Fruit fly (Drosophila melanogaster) whole organism, embryonic: ENCODE measurements around the gene HemK2.
A peak's percentile ranks its signal among the peaks of the same experiment; 100 is the strongest.

Experiments
- B-H1 ChIP-seq: fragments of 200-800 bp; sonication (Bioruptor generic); IDR thresholded peaks from 3 replicates; pipeline ENCODE4 v1.3.6; 2022; ENCODE audit warnings: missing biosample characterization, missing genetic modification characterization
- CG10209 ChIP-seq: fragments of 200-800 bp; sonication (Bioruptor generic); optimal IDR thresholded peaks from 3 replicates; lab custom pipeline; 2017; ENCODE audit warnings: missing biosample characterization, mild to moderate bottlenecking, missing genetic modification characterization, missing genetic modification reagents
- CG10366 ChIP-seq: fragments of 200-800 bp; sonication (Bioruptor generic); IDR thresholded peaks from 2 replicates; pipeline ENCODE4 v1.3.6; 2022; ENCODE audit warnings: missing biosample characterization, missing genetic modification characterization
- CG10654 ChIP-seq: fragments of 200-800 bp; sonication (Bioruptor generic); optimal IDR thresholded peaks from 2 replicates; lab custom pipeline; 2016; ENCODE audit warnings: missing biosample characterization, missing genetic modification characterization
- CG12659 ChIP-seq: fragments of 200-800 bp; sonication (Bioruptor generic); optimal IDR thresholded peaks from 3 replicates; lab custom pipeline; 2017; ENCODE audit warnings: mild to moderate bottlenecking, missing biosample characterization, missing genetic modification reagents, missing genetic modification characterization
- CG1647 ChIP-seq: fragments of 200-800 bp; sonication (Bioruptor generic); optimal IDR thresholded peaks from 3 replicates; lab custom pipeline; 2016; ENCODE audit warnings: missing biosample characterization, missing genetic modification characterization
- CG16779 ChIP-seq: fragments of 200-800 bp; sonication (Bioruptor generic); IDR thresholded peaks from 2 replicates; pipeline ENCODE4 v1.3.6; 2022; ENCODE audit warnings: missing biosample characterization, missing genetic modification characterization
- CG17385 ChIP-seq: fragments of 200-800 bp; sonication (Bioruptor generic); optimal IDR thresholded peaks from 3 replicates; lab custom pipeline; 2018; ENCODE audit warnings: missing biosample characterization, mild to moderate bottlenecking, missing genetic modification characterization
- CG17612 ChIP-seq: fragments of 200-800 bp; sonication (Bioruptor generic); IDR thresholded peaks from 2 replicates; pipeline ENCODE4 v1.3.6; 2022; ENCODE audit warnings: missing biosample characterization, missing genetic modification characterization
- CG18764 ChIP-seq: fragments of 200-800 bp; sonication (Bioruptor generic); optimal IDR thresholded peaks from 3 replicates; lab custom pipeline; 2016; ENCODE audit warnings: missing biosample characterization, missing genetic modification characterization
- CG30020 ChIP-seq: fragments of 200-800 bp; optimal IDR thresholded peaks from 2 replicates; lab custom pipeline; 2019; ENCODE audit warnings: missing biosample characterization, mild to moderate bottlenecking, missing genetic modification characterization, moderate library complexity
- CG32532 ChIP-seq: fragments of 200-800 bp; sonication (Bioruptor generic); IDR thresholded peaks from 2 replicates; pipeline ENCODE4 v1.3.6; 2022; ENCODE audit warnings: missing biosample characterization, missing genetic modification characterization
- CG4328 ChIP-seq: fragments of 200-800 bp; sonication (Bioruptor generic); optimal IDR thresholded peaks from 3 replicates; lab custom pipeline; 2017; ENCODE audit warnings: missing biosample characterization, missing genetic modification reagents, missing genetic modification characterization
- CG6765 ChIP-seq: fragments of 200-800 bp; sonication (Bioruptor generic); optimal IDR thresholded peaks from 3 replicates; lab custom pipeline; 2017; ENCODE audit warnings: missing biosample characterization, mild to moderate bottlenecking, missing genetic modification characterization
- CG6813 ChIP-seq: fragments of 200-800 bp; sonication (Bioruptor generic); optimal IDR thresholded peaks from 2 replicates; lab custom pipeline; 2017; ENCODE audit warnings: missing biosample characterization, missing genetic modification characterization, mild to moderate bottlenecking, moderate library complexity, missing genetic modification reagents
- CG6854 ChIP-seq: fragments of 200-800 bp; sonication (Bioruptor generic); optimal IDR thresholded peaks from 3 replicates; lab custom pipeline; 2017; ENCODE audit warnings: missing biosample characterization, mild to moderate bottlenecking, missing genetic modification characterization
- CG7987 ChIP-seq: fragments of 200-800 bp; sonication (Bioruptor generic); optimal IDR thresholded peaks from 2 replicates; lab custom pipeline; 2018; ENCODE audit warnings: missing biosample characterization, mild to moderate bottlenecking, missing genetic modification characterization, moderate library complexity
- CG8089 ChIP-seq: fragments of 200-800 bp; sonication (Bioruptor generic); optimal IDR thresholded peaks from 3 replicates; lab custom pipeline; 2016; ENCODE audit warnings: missing biosample characterization, missing genetic modification characterization
- CG8359 ChIP-seq: fragments of 200-800 bp; sonication (Bioruptor generic); optimal IDR thresholded peaks from 2 replicates; lab custom pipeline; 2017; ENCODE audit warnings: missing biosample characterization, mild to moderate bottlenecking, missing genetic modification characterization, borderline replicate concordance
- Doc2 ChIP-seq: fragments of 200-800 bp; sonication (Bioruptor generic); IDR thresholded peaks from 2 replicates; pipeline ENCODE4 v1.3.6; 2022; ENCODE audit warnings: missing biosample characterization, missing genetic modification characterization
- Drgx ChIP-seq: fragments of 200-800 bp; sonication (Bioruptor generic); IDR thresholded peaks from 2 replicates; pipeline ENCODE4 v1.3.6; 2022; ENCODE audit warnings: missing biosample characterization, missing genetic modification characterization
- Elba2 ChIP-seq: fragments of 200-800 bp; sonication (Bioruptor generic); optimal IDR thresholded peaks from 3 replicates; lab custom pipeline; 2016; ENCODE audit warnings: missing biosample characterization, missing genetic modification characterization
- Fer1 ChIP-seq: fragments of 200-800 bp; sonication (Bioruptor generic); optimal IDR thresholded peaks from 2 replicates; lab custom pipeline; 2017; ENCODE audit warnings: missing biosample characterization, mild to moderate bottlenecking, missing genetic modification characterization
- Gug ChIP-seq: fragments of 200-800 bp; sonication (Bioruptor generic); IDR thresholded peaks from 4 replicates; pipeline ENCODE4 v1.3.6; 2022; ENCODE audit warnings: missing biosample characterization, missing genetic modification characterization
- H15 ChIP-seq: fragments of 200-800 bp; sonication (Bioruptor generic); IDR thresholded peaks from 3 replicates; pipeline ENCODE4 v1.3.6; 2022; ENCODE audit warnings: missing biosample characterization, missing genetic modification characterization
- Hr78 ChIP-seq, 2 experiments: fragments of 200-800 bp in 1 of 2; fragments of >200 bp in 1 of 2; sonication (Bioruptor generic) in 1 of 2; optimal IDR thresholded peaks; 2 replicates each; lab custom pipeline; 2017 to 2019; ENCODE audit warnings: missing biosample characterization in 2 of 2, missing genetic modification characterization in 2 of 2, mild to moderate bottlenecking in 1 of 2, moderate library complexity in 1 of 2
- MESR4 ChIP-seq: fragments of 200-800 bp; sonication (Bioruptor generic); optimal IDR thresholded peaks from 2 replicates; lab custom pipeline; 2018; ENCODE audit warnings: missing biosample characterization, mild to moderate bottlenecking, missing genetic modification characterization, moderate library complexity
- NfI ChIP-seq: fragments of 200-800 bp; sonication (Bioruptor generic); optimal IDR thresholded peaks from 3 replicates; lab custom pipeline; 2018; ENCODE audit warnings: missing biosample characterization, mild to moderate bottlenecking, missing genetic modification characterization, moderate library complexity
- PHDP ChIP-seq: fragments of 200-800 bp; sonication (Bioruptor generic); optimal IDR thresholded peaks from 3 replicates; lab custom pipeline; 2018; ENCODE audit warnings: missing biosample characterization, mild to moderate bottlenecking, missing genetic modification characterization, moderate library complexity
- Rfx ChIP-seq: fragments of 200-800 bp; sonication (Bioruptor generic); IDR thresholded peaks from 2 replicates; pipeline ENCODE4 v1.3.6; 2022; ENCODE audit warnings: missing biosample characterization, missing genetic modification characterization
- Side ChIP-seq: fragments of 200-800 bp; sonication (Bioruptor generic); optimal IDR thresholded peaks from 2 replicates; lab custom pipeline; 2016; ENCODE audit warnings: missing biosample characterization, missing genetic modification characterization
- Sry-β ChIP-seq: fragments of 200-800 bp; sonication (Bioruptor generic); optimal IDR thresholded peaks from 2 replicates; lab custom pipeline; 2018; ENCODE audit warnings: missing biosample characterization, mild to moderate bottlenecking, missing genetic modification characterization, moderate library complexity
- Xbp1 ChIP-seq: fragments of 200-800 bp; sonication (Bioruptor generic); optimal IDR thresholded peaks from 3 replicates; lab custom pipeline; 2016; ENCODE audit warnings: missing biosample characterization, mild to moderate bottlenecking, missing genetic modification characterization
- ab ChIP-seq: fragments of 200-800 bp; sonication (Bioruptor generic); optimal IDR thresholded peaks from 2 replicates; lab custom pipeline; 2016; ENCODE audit warnings: missing biosample characterization, missing genetic modification characterization
- az2 ChIP-seq: fragments of 200-800 bp; sonication (Bioruptor generic); optimal IDR thresholded peaks from 3 replicates; lab custom pipeline; 2016; ENCODE audit warnings: missing biosample characterization, missing genetic modification characterization
- bbx ChIP-seq: fragments of 200-800 bp; sonication (Bioruptor generic); IDR thresholded peaks from 2 replicates; pipeline ENCODE4 v1.3.6; 2022; ENCODE audit warnings: missing biosample characterization, missing genetic modification characterization; ENCODE audit not compliant: partially characterized antibody
- bowl ChIP-seq: fragments of 200-800 bp; sonication (Bioruptor generic); IDR thresholded peaks from 2 replicates; pipeline ENCODE4 v1.3.6; 2022; ENCODE audit warnings: missing biosample characterization, missing genetic modification characterization
- chif ChIP-seq, 2 experiments: fragments of 200-800 bp; sonication (Bioruptor generic); optimal IDR thresholded peaks; 3 replicates each; lab custom pipeline; 2016; ENCODE audit warnings: missing biosample characterization in 2 of 2, missing genetic modification characterization in 2 of 2
- chm ChIP-seq: fragments of 200-800 bp; sonication (Bioruptor generic); IDR thresholded peaks from 2 replicates; pipeline ENCODE4 v1.3.6; 2022; ENCODE audit warnings: missing biosample characterization, missing genetic modification characterization
- en ChIP-seq: fragments of 200-800 bp; sonication (Bioruptor generic); optimal IDR thresholded peaks from 2 replicates; lab custom pipeline; 2016; ENCODE audit warnings: missing biosample characterization, missing genetic modification characterization
- eyg ChIP-seq: fragments of 200-800 bp; sonication (Bioruptor generic); optimal IDR thresholded peaks from 3 replicates; lab custom pipeline; 2016; ENCODE audit warnings: missing biosample characterization, missing genetic modification characterization
- gem ChIP-seq: fragments of 200-800 bp; sonication (Bioruptor generic); optimal IDR thresholded peaks from 2 replicates; lab custom pipeline; 2019; ENCODE audit warnings: missing biosample characterization, mild to moderate bottlenecking, missing genetic modification characterization, moderate library complexity
- mam ChIP-seq: fragments of 200-800 bp; sonication (Bioruptor generic); optimal IDR thresholded peaks from 3 replicates; lab custom pipeline; 2016; ENCODE audit warnings: missing biosample characterization, missing genetic modification characterization
- pfk ChIP-seq: fragments of 200-800 bp; sonication (Bioruptor generic); optimal IDR thresholded peaks from 2 replicates; lab custom pipeline; 2018; ENCODE audit warnings: missing biosample characterization, mild to moderate bottlenecking, missing genetic modification characterization, moderate library complexity
- ranshi ChIP-seq: fragments of 200-800 bp; sonication (Bioruptor generic); IDR thresholded peaks from 2 replicates; pipeline ENCODE4 v1.3.6; 2022; ENCODE audit warnings: missing biosample characterization, missing genetic modification characterization
- seq ChIP-seq: fragments of 200-800 bp; sonication (Bioruptor generic); IDR thresholded peaks from 2 replicates; pipeline ENCODE4 v1.3.6; 2022; ENCODE audit warnings: missing biosample characterization, missing genetic modification characterization
- stc ChIP-seq: fragments of 200-800 bp; sonication (Bioruptor generic); IDR thresholded peaks from 2 replicates; pipeline ENCODE4 v1.3.6; 2022; ENCODE audit warnings: missing biosample characterization, missing genetic modification characterization
- tna ChIP-seq: fragments of 200-800 bp; sonication (Bioruptor generic); IDR thresholded peaks from 2 replicates; pipeline ENCODE4 v1.3.6; 2022; ENCODE audit warnings: missing biosample characterization, missing genetic modification characterization; ENCODE audit not compliant: partially characterized antibody
- toy ChIP-seq: fragments of 200-800 bp; sonication (Bioruptor generic); IDR thresholded peaks from 2 replicates; pipeline ENCODE4 v1.3.6; 2022; ENCODE audit warnings: missing biosample characterization, missing genetic modification characterization
- yki ChIP-seq: fragments of >200 bp; optimal IDR thresholded peaks from 3 replicates; lab custom pipeline; 2018
- zen2 ChIP-seq: fragments of 200-800 bp; sonication (Bioruptor generic); IDR thresholded peaks from 3 replicates; pipeline ENCODE4 v1.3.6; 2022; ENCODE audit warnings: missing biosample characterization, missing genetic modification characterization; ENCODE audit not compliant: partially characterized antibody

HemK2 gene

dm6 chr2L:2751904-2752459 is 7.5 kb downstream of the HemK2 start, which contains the start of gene Bacc (continued):
- no peak for TF ChIP-seq Rfx (GFP tag; lab: Robert Waterston, UW)
- peak; percentile 90 for TF ChIP-seq PHDP (tag; lab: Kevin White, UChicago)
- peak; percentile 5 for TF ChIP-seq MESR4 (GFP tag; lab: Kevin White, UChicago)
- TF ChIP-seq CG7987 (GFP tag; lab: Kevin White, UChicago) = no peak
- TF ChIP-seq Sry-β (GFP tag; lab: Kevin White, UChicago) = no peak
- peak; percentile 85 for TF ChIP-seq CG6854
- peak; percentile 83 for TF ChIP-seq NfI (GFP tag; lab: Kevin White, UChicago)
- TF ChIP-seq tna = no peak
- no peak for TF ChIP-seq yki
- TF ChIP-seq eyg = peak; percentile 82
- TF ChIP-seq Fer1 (GFP tag; lab: Kevin White, UChicago) = peak; percentile 91
- TF ChIP-seq gem (tag; lab: Kevin White, UChicago) = peak; percentile 91
- TF ChIP-seq seq (GFP tag; lab: Robert Waterston, UW) = no peak
- TF ChIP-seq CG8089 (GFP tag; lab: Kevin White, UChicago) = peak; percentile 89
- no peak for TF ChIP-seq Drgx
- TF ChIP-seq Doc2 = no peak
- peak; percentile 72 for TF ChIP-seq CG1647 (GFP tag; lab: Kevin White, UChicago)
- peak; percentile 80 for TF ChIP-seq pfk
- TF ChIP-seq CG12659 (GFP tag; lab: Kevin White, UChicago) = peak; percentile 95
- peak; percentile 80 for TF ChIP-seq CG10654 (GFP tag; lab: Kevin White, UChicago)
- TF ChIP-seq chif (GFP tag; optimal IDR thresholded peaks at IDR 0.05; lab: Kevin White, UChicago) = peak; percentile 76 to 87
- TF ChIP-seq chm (GFP tag; lab: Robert Waterston, UW) = no peak
- TF ChIP-seq CG32532 (GFP tag; lab: Robert Waterston, UW) = no peak
- peak; percentile 26 for TF ChIP-seq CG30020 (tag; lab: Kevin White, UChicago)
- TF ChIP-seq Elba2 = no peak
- no peak for TF ChIP-seq toy
- TF ChIP-seq CG6765 = peak; percentile 73
- no peak for TF ChIP-seq CG16779 (GFP tag; lab: Robert Waterston, UW)
- TF ChIP-seq stc (GFP tag; lab: Robert Waterston, UW) = no peak
- peak in 1 of 2 experiments; percentile 41 for TF ChIP-seq Hr78 (GFP tag; optimal IDR thresholded peaks at IDR 0.05; lab: Kevin White, UChicago)
- TF ChIP-seq CG17612 = no peak
- TF ChIP-seq CG4328 (GFP tag; lab: Kevin White, UChicago) = peak; percentile 83
- TF ChIP-seq B-H1 = no peak
- peak; percentile 84 for TF ChIP-seq az2 (GFP tag; lab: Kevin White, UChicago)
- peak; percentile 65; the same call in 2 of the 4 replicates for TF ChIP-seq Gug (GFP tag; lab: Robert Waterston, UW)
- TF ChIP-seq H15 (GFP tag; lab: Robert Waterston, UW) = no peak
- peak; percentile 79 for TF ChIP-seq CG6813 (GFP tag; lab: Kevin White, UChicago)
- peak; percentile 65 for TF ChIP-seq CG8359 (GFP tag; lab: Kevin White, UChicago)
- peak; percentile 87 for TF ChIP-seq mam (GFP tag; lab: Kevin White, UChicago)
- TF ChIP-seq CG10209 = peak; percentile 93
- TF ChIP-seq bowl (GFP tag; lab: Robert Waterston, UW) = no peak
- TF ChIP-seq CG17385 (GFP tag; lab: Kevin White, UChicago) = peak; percentile 79
- no peak for TF ChIP-seq bbx (GFP tag; lab: Robert Waterston, UW)
- no peak for TF ChIP-seq CG10366 (GFP tag; lab: Robert Waterston, UW)
- TF ChIP-seq Xbp1 (GFP tag; lab: Kevin White, UChicago) = peak; percentile 73
- TF ChIP-seq ranshi (GFP tag; lab: Robert Waterston, UW) = no peak
- TF ChIP-seq CG18764 = peak; percentile 78
- TF ChIP-seq ab (GFP tag; lab: Kevin White, UChicago) = peak; percentile 71
- TF ChIP-seq Side (GFP tag; lab: Kevin White, UChicago) = peak; percentile 80
- TF ChIP-seq zen2 (GFP tag; lab: Robert Waterston, UW) = no peak
- peak; percentile 82 for TF ChIP-seq en
